Worm (Caenorhabditis elegans): Measurements from ENCODE around the gene ZK742.3.

The ZK742.3 gene

DNA sequence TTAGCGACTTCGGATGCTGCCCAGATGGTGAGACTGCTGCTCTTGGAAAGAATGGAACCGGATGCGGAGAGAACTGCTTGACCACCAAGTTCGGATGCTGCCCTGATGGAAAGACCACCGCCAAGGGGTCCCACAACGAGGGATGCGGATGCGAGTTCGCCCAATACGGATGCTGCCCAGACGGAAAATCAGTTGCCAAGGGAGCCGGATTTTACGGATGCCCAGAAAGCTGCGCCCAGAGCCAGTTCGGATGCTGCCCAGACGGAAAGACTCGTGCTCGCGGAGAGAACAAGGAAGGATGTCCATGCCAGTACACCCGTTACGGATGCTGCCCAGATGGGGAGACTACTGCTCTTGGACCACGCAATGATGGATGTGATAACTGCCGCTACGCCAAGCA, 21.2 kb upstream of the ZK742.3 start:
- no peak for TF ChIP-seq unc-30 (tag; optimal IDR thresholded peaks at IDR 0.05)
- TF ChIP-seq mdl-1 (tag; optimal IDR thresholded peaks at IDR 0.05): no peak
- no peak for TF ChIP-seq lin-14 (GFP tag; optimal IDR thresholded peaks at IDR 0.05)
- no peak for TF ChIP-seq efl-1 (optimal IDR thresholded peaks at IDR 0.05)
- peak in 1 of 2 experiments; percentile 65 for TF ChIP-seq efl-1 (GFP tag; optimal IDR thresholded peaks at IDR 0.05 in 1 of 2)
- no peak for TF ChIP-seq lin-15B (tag; optimal IDR thresholded peaks at IDR 0.05)
- TF ChIP-seq sup-37 (GFP tag; optimal IDR thresholded peaks at IDR 0.05): no peak
- TF ChIP-seq zip-4 (GFP tag; optimal IDR thresholded peaks at IDR 0.05): no peak

DNA sequence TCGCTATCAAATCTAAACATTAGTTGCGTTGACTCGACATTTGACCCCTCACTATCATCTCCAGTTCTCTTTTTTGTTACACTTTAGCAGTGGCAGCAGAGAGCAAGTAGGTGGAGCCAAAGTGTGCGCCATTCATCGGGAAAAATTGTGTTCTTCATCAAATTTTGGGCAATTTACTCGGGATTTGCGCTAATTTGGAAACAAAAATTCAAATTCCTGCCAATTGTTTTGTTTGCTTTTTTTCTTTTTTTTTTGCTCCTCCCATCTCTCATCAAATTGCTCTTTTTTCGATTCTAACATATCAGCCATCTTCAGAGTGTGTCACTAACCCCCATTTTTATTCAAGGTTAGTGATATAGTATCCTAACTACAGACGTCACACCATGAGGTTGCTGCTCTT, 17.2 kb upstream of the ZK742.3 start, which contains the start of gene mig-6:
mig-6 (plus strand) TSS at position 301 of the 400 bp plus-strand sequence.
- TF ChIP-seq lin-14 (GFP tag; optimal IDR thresholded peaks at IDR 0.05): no peak
- no peak for TF ChIP-seq F16B12.6 (tag; optimal IDR thresholded peaks at IDR 0.05)
- TF ChIP-seq C34B4.2 (tag; optimal IDR thresholded peaks at IDR 0.05): no peak
- TF ChIP-seq nhr-47 (tag; optimal IDR thresholded peaks at IDR 0.05): no peak
- TF ChIP-seq elt-2 (tag; optimal IDR thresholded peaks at IDR 0.05): no peak
- TF ChIP-seq ztf-11 (tag; optimal IDR thresholded peaks at IDR 0.05): no peak
- no peak for TF ChIP-seq xbp-1 (tag; optimal IDR thresholded peaks at IDR 0.05)
- no peak for TF ChIP-seq nhr-19 (GFP tag; conservative IDR thresholded peaks at IDR 0.05)

DNA sequence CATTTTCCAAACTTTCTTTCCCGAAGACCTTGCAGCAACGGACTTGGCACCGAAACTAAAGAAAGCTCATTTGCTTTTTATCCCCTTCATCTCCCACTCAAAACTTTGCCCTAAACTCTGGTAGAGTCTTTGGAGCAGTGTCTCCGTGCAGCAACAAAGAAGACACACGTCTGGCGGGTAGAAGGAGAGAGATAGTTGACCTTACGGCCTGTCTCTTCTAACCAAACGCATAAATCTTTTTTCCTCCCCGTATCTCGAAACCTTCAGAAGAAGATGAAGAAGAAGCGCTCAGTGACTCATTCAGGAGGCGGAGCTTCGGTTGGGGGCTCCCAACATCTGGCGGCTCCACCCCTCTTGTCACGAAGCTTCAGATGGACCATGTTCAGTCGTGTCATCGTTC, 16.6 kb upstream of the ZK742.3 start:
- no peak for TF ChIP-seq lin-14 (GFP tag; optimal IDR thresholded peaks at IDR 0.05)
- peak; percentile 54 for TF ChIP-seq rnt-1 (tag; optimal IDR thresholded peaks at IDR 0.05)
- peak; percentile 49 for TF ChIP-seq dsc-1 (tag; optimal IDR thresholded peaks at IDR 0.05)

DNA sequence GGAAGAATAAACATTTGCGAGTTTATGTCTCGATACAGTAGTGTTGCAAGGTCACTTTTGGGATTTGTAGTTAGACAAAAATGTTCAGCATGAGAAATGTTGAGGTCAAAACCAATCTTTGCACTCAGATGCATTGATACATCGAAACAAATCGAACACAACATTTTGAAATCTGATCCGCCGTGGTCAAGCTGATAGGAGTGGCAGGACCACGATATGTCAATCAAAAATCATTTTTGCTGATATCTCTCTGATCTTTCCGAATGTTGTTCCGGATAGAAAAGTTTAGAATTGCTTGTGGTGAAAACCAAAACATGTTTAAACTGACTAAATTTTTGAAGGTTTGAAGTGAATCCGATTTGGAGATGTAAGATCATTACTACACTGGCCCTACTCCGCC, 16.1 kb upstream of the ZK742.3 start:
- TF ChIP-seq elt-3 (tag; optimal IDR thresholded peaks at IDR 0.05) (no peak), sup-37 (GFP tag; optimal IDR thresholded peaks at IDR 0.05) (no peak), mab-9 (GFP tag; IDR thresholded peaks at IDR 0.05) (no peak), xbp-1 (tag; optimal IDR thresholded peaks at IDR 0.05) (no peak), zag-1 (tag; optimal IDR thresholded peaks at IDR 0.05) (no peak), lin-39 (tag; optimal IDR thresholded peaks at IDR 0.05) (no peak), lin-15B (tag; optimal IDR thresholded peaks at IDR 0.05) (no peak), ceh-88 (GFP tag; IDR thresholded peaks at IDR 0.05) (no peak), fkh-10 (GFP tag; optimal IDR thresholded peaks at IDR 0.05) (no peak), Y116A8C.19 (tag; optimal IDR thresholded peaks at IDR 0.05; ENCODE audit: borderline replicate concordance) (no peak), efl-1 (optimal IDR thresholded peaks at IDR 0.05) (no peak), efl-1 (GFP tag; optimal IDR thresholded peaks at IDR 0.05 in 1 of 2) (no peak), isw-1 (GFP tag; IDR thresholded peaks at IDR 0.05) (no peak), lin-35 (GFP tag; optimal IDR thresholded peaks at IDR 0.05) (no peak), unc-86 (tag; optimal IDR thresholded peaks at IDR 0.05) (no peak)

DNA sequence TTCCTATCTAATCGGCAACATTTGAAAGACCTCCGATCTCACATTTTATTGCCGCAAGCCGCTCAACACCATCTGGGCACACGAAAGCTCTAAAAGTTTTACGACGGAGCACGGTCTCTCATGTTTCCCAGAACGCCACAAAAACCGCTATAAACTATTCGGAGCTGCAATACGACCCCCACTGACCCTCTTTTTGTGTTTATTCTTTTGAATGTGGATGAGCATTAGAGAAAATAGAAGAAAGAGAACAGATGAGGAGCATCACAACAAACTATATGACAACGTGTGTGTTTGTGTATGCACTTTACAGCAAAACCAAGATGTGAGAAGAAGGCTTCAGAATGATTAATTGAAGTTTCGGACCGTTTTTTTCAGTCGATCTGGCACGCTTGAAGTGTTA, 14.4 kb upstream of the ZK742.3 start:
- TF ChIP-seq nhr-19 (GFP tag; conservative IDR thresholded peaks at IDR 0.05): no peak
- TF ChIP-seq efl-1 (optimal IDR thresholded peaks at IDR 0.05): no peak
- peak in 1 of 2 experiments; percentile 72 for TF ChIP-seq efl-1 (GFP tag; optimal IDR thresholded peaks at IDR 0.05 in 1 of 2)
- peak; percentile 70 for TF ChIP-seq dsc-1 (tag; optimal IDR thresholded peaks at IDR 0.05)

DNA sequence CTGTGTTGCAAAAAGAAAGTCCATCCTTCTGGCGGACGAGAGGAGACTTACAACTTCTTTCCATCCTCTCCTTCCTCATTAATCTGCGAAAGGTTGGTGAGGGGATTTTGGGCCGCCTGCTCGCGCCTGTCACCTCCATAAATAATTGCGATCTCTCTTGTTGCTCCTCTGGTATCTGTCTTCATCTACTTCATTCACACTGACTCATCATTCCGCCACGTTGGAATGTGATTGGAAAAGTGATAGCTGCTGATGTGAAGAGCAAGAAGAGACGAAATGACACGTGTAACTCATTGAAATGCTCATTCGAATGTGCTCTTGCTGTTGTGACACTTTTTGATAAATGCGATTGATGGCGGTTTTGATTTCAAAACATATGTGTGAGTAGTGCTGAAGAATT, 12.9 kb upstream of the ZK742.3 start:
- no peak for TF ChIP-seq aha-1 (tag; optimal IDR thresholded peaks at IDR 0.05)
- TF ChIP-seq nhr-20 (tag; optimal IDR thresholded peaks at IDR 0.05): peak; percentile 44
- TF ChIP-seq nhr-237 (tag; optimal IDR thresholded peaks at IDR 0.05): no peak
- peak; percentile 46 for TF ChIP-seq unc-130 (tag; optimal IDR thresholded peaks at IDR 0.05)
- no peak for TF ChIP-seq fkh-8 (tag; optimal IDR thresholded peaks at IDR 0.05)
- no peak for TF ChIP-seq sup-37 (GFP tag; optimal IDR thresholded peaks at IDR 0.05)
- no peak for TF ChIP-seq snpc-4 (tag; optimal IDR thresholded peaks at IDR 0.05)
- TF ChIP-seq irx-1 (tag; optimal IDR thresholded peaks at IDR 0.05): no peak
- peak; percentile 86 for TF ChIP-seq nhr-71 (tag; optimal IDR thresholded peaks at IDR 0.05)
- peak; percentile 33 for TF ChIP-seq mef-2 (tag; optimal IDR thresholded peaks at IDR 0.05)
- TF ChIP-seq fkh-4 (tag; optimal IDR thresholded peaks at IDR 0.05; ENCODE audit: borderline replicate concordance): no peak
- TF ChIP-seq unc-30 (tag; optimal IDR thresholded peaks at IDR 0.05): no peak
- TF ChIP-seq nhr-12 (tag; optimal IDR thresholded peaks at IDR 0.05): no peak
- TF ChIP-seq Y116A8C.19 (tag; optimal IDR thresholded peaks at IDR 0.05; ENCODE audit: borderline replicate concordance): no peak
- no peak for TF ChIP-seq fkh-10 (GFP tag; optimal IDR thresholded peaks at IDR 0.05)
- TF ChIP-seq lsy-2 (tag; optimal IDR thresholded peaks at IDR 0.05): peak; percentile 31 to 45
- TF ChIP-seq C34B4.2 (tag; optimal IDR thresholded peaks at IDR 0.05): no peak
- no peak for TF ChIP-seq lir-3 (tag; optimal IDR thresholded peaks at IDR 0.05; ENCODE audit: poor library complexity)
- no peak for TF ChIP-seq nhr-90 (tag; optimal IDR thresholded peaks at IDR 0.05; ENCODE audit: poor library complexity)
- TF ChIP-seq F16B12.6 (tag; optimal IDR thresholded peaks at IDR 0.05): no peak
- TF ChIP-seq hlh-17 (GFP tag; optimal IDR thresholded peaks at IDR 0.05; ENCODE audit: borderline replicate concordance): no peak
- TF ChIP-seq elt-2 (tag; optimal IDR thresholded peaks at IDR 0.05): no peak

Measured in whole organism, L1 larva.